Worm (Caenorhabditis elegans): ENCODE results near the gene Y42H9AR.5.

Y42H9AR.5 gene

ce11 chrIV:8138984-8139383 is 36.7 kb downstream of the Y42H9AR.5 start, which contains the start of gene pmk-3:
Gene pmk-3 (plus strand): TSS chrIV:8139219.
- TF ChIP-seq sox-2 (GFP tag; IDR thresholded peaks at IDR 0.05) (no peak), eyg-1 (tag; optimal IDR thresholded peaks at IDR 0.05) (no peak), fax-1 (tag; optimal IDR thresholded peaks at IDR 0.05) (no peak), ceh-6 (GFP tag; optimal IDR thresholded peaks at IDR 0.05) (no peak), che-1 (tag; optimal IDR thresholded peaks at IDR 0.05) (no peak), dve-1 (tag; optimal IDR thresholded peaks at IDR 0.05) (no peak), npax-4 (tag; optimal IDR thresholded peaks at IDR 0.05) (no peak), fkh-6 (tag; optimal IDR thresholded peaks at IDR 0.05) (no peak), ceh-31 (tag; optimal IDR thresholded peaks at IDR 0.05) (no peak), ceh-22 (tag; optimal IDR thresholded peaks at IDR 0.05) (no peak), hlh-15 (tag; optimal IDR thresholded peaks at IDR 0.05) (no peak), tbx-2 (tag; optimal IDR thresholded peaks at IDR 0.05) (no peak), hlh-8 (tag; optimal IDR thresholded peaks at IDR 0.05) (no peak), ahr-1 (tag; optimal IDR thresholded peaks at IDR 0.05) (no peak), ceh-18 (tag; optimal IDR thresholded peaks at IDR 0.05) (no peak), ceh-48 (tag; optimal IDR thresholded peaks at IDR 0.05) (no peak)

- TF ChIP-seq gmeb-2 (tag; optimal IDR thresholded peaks at IDR 0.05) (no peak), unc-42 (tag; optimal IDR thresholded peaks at IDR 0.05) (peak; percentile 49), ceh-14 (tag; optimal IDR thresholded peaks at IDR 0.05) (peak; percentile 6)
Observed at ce11 chrIV:8142735-8143550, 40.6 kb downstream of the Y42H9AR.5 start, which contains the start of gene pmk-2. Gene pmk-2 (plus strand): TSS chrIV:8143500.

- TF ChIP-seq ceh-2 (tag; optimal IDR thresholded peaks at IDR 0.05) = no peak
- no peak for TF ChIP-seq zip-5 (tag; optimal IDR thresholded peaks at IDR 0.05)
- no peak for TF ChIP-seq ztf-16 (tag; optimal IDR thresholded peaks at IDR 0.05)
- TF ChIP-seq eyg-1 (tag; optimal IDR thresholded peaks at IDR 0.05) = no peak
- no peak for TF ChIP-seq pros-1 (tag; optimal IDR thresholded peaks at IDR 0.05)
- no peak for TF ChIP-seq ceh-22 (tag; optimal IDR thresholded peaks at IDR 0.05)
- no peak for TF ChIP-seq Y22D7AL.16 (tag; optimal IDR thresholded peaks at IDR 0.05)
- no peak for TF ChIP-seq tbx-2 (tag; optimal IDR thresholded peaks at IDR 0.05)
- TF ChIP-seq ceh-45 (GFP tag; IDR thresholded peaks at IDR 0.05) = no peak
- no peak for TF ChIP-seq hlh-13 (GFP tag; optimal IDR thresholded peaks at IDR 0.05)
- TF ChIP-seq ceh-31 (tag; optimal IDR thresholded peaks at IDR 0.05) = no peak
- TF ChIP-seq syd-9 (tag; optimal IDR thresholded peaks at IDR 0.05) = no peak
- TF ChIP-seq sox-2 (GFP tag; IDR thresholded peaks at IDR 0.05) = no peak
- no peak for TF ChIP-seq elt-4 (tag; optimal IDR thresholded peaks at IDR 0.05)
- no peak for TF ChIP-seq ttx-3 (tag; optimal IDR thresholded peaks at IDR 0.05)
- TF ChIP-seq hlh-15 (tag; optimal IDR thresholded peaks at IDR 0.05) = no peak
- TF ChIP-seq lin-11 (tag; optimal IDR thresholded peaks at IDR 0.05) = no peak
- no peak for TF ChIP-seq pqm-1 (tag; optimal IDR thresholded peaks at IDR 0.05)
Observed at ce11 chrIV:8144341-8144740, 42.0 kb downstream of the Y42H9AR.5 start.

- no peak for TF ChIP-seq C08G9.2 (tag; optimal IDR thresholded peaks at IDR 0.05)
- TF ChIP-seq hlh-30 (tag; optimal IDR thresholded peaks at IDR 0.05; ENCODE audit: insufficient read depth) = peak; percentile 91
- no peak for TF ChIP-seq hlh-8 (tag; optimal IDR thresholded peaks at IDR 0.05)
- TF ChIP-seq sdc-2 (tag; optimal IDR thresholded peaks at IDR 0.05) = no peak
- TF ChIP-seq nfya-1 (tag; optimal IDR thresholded peaks at IDR 0.05) = peak; percentile 10
Observed at ce11 chrIV:8146283-8146682, 44.0 kb downstream of the Y42H9AR.5 start.
